Fruit fly (Drosophila melanogaster): ENCODE results near the gene CG11357.

Gene CG11357

DNA sequence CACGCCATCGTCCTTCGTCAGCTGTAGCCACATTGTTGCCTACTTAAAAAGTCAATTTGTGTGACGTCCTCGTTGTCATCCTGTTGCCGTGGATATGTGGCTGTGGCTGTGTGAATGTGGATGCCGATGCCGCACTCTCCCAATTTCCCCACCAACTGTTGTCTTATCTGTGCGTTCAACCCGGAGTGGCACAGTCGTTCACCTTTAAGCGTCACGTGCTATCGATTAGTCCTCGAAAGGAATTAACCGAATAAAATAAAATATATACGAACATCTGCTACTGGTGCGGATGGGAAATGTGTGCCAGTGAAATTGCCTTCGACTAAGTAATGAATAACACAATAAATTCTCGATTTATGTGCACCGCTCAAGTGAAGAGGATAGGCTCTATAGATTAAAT is 60.5 kb downstream of the CG11357 start:
- TF ChIP-seq ttk (optimal IDR thresholded peaks at IDR 0.05) (no peak), h (optimal IDR thresholded peaks at IDR 0.05) (no peak), insv (optimal IDR thresholded peaks at IDR 0.05) (no peak), psq (optimal IDR thresholded peaks at IDR 0.05) (no peak), Sin3A (optimal IDR thresholded peaks at IDR 0.05) (no peak), Myc (optimal IDR thresholded peaks at IDR 0.05) (no peak)

All from Kc167 (cell line).